Worm (Caenorhabditis elegans) whole organism, L3 larva: ENCODE results near the gene F02E11.2.
A peak's percentile ranks its signal among the peaks of the same experiment; 100 is the strongest.
"Not testable (repeated sequence)": the region's sequence is repeated elsewhere in the genome, so short reads cannot be mapped to it uniquely, and the experiment has no call there.

Experiments used
- R02D3.7 ChIP-seq: fragments of 150-350 bp; optimal IDR thresholded peaks from 2 replicates; lab custom pipeline; 2014; ENCODE audit warnings: missing biosample characterization, missing genetic modification characterization
- ZK546.5 ChIP-seq: sonication (generic microtip); optimal IDR thresholded peaks from 2 replicates; lab custom pipeline; 2017; ENCODE audit warnings: missing biosample characterization, missing genetic modification characterization
- aly-2 ChIP-seq: fragments of 150-350 bp; optimal IDR thresholded peaks from 2 replicates; lab custom pipeline; 2014; ENCODE audit warnings: missing biosample characterization, missing genetic modification characterization
- ceh-82 ChIP-seq: fragments of 150-350 bp; optimal IDR thresholded peaks from 2 replicates; lab custom pipeline; 2014; ENCODE audit warnings: missing biosample characterization, missing genetic modification characterization
- ceh-9 ChIP-seq: sonication (generic microtip); optimal IDR thresholded peaks from 2 replicates; lab custom pipeline; 2018; ENCODE audit warnings: missing biosample characterization, missing genetic modification characterization
- daf-12 ChIP-seq: fragments of 150-350 bp; optimal IDR thresholded peaks from 2 replicates; lab custom pipeline; 2014; ENCODE audit warnings: missing biosample characterization, missing genetic modification reagents, missing genetic modification characterization
- egl-27 ChIP-seq: sonication (generic microtip); optimal IDR thresholded peaks from 4 replicates; lab custom pipeline; 2017; ENCODE audit warnings: missing biosample characterization, missing genetic modification reagents, missing genetic modification characterization
- elt-1 ChIP-seq: fragments of 150-350 bp; optimal IDR thresholded peaks from 2 replicates; lab custom pipeline; 2014; ENCODE audit warnings: missing biosample characterization, missing genetic modification characterization
- elt-2 ChIP-seq: sonication (generic microtip); optimal IDR thresholded peaks from 2 replicates; lab custom pipeline; 2016; ENCODE audit warnings: missing genetic modification reagents, mild to moderate bottlenecking, missing genetic modification characterization, missing compliant biosample characterization
- fkh-10 ChIP-seq: sonication (generic microtip); optimal IDR thresholded peaks from 2 replicates; lab custom pipeline; 2017; ENCODE audit warnings: missing biosample characterization, missing genetic modification reagents, missing genetic modification characterization
- fkh-2 ChIP-seq: fragments of 150-350 bp; optimal IDR thresholded peaks from 2 replicates; lab custom pipeline; 2014; ENCODE audit warnings: missing biosample characterization, missing genetic modification reagents, missing genetic modification characterization
- fos-1 ChIP-seq: fragments of 150-350 bp; optimal IDR thresholded peaks from 2 replicates; lab custom pipeline; 2014; ENCODE audit warnings: missing biosample characterization, missing genetic modification characterization
- hmg-11 ChIP-seq: sonication (generic microtip); optimal IDR thresholded peaks from 2 replicates; lab custom pipeline; 2016; ENCODE audit warnings: missing genetic modification characterization, missing compliant biosample characterization
- jun-1 ChIP-seq: fragments of 150-350 bp; optimal IDR thresholded peaks from 2 replicates; lab custom pipeline; 2014; ENCODE audit warnings: missing biosample characterization, missing genetic modification reagents, missing genetic modification characterization
- lin-15B ChIP-seq: fragments of 150-350 bp; optimal IDR thresholded peaks from 2 replicates; lab custom pipeline; 2014; ENCODE audit warnings: missing biosample characterization, missing genetic modification characterization
- mdl-1 ChIP-seq: fragments of 150-350 bp; optimal IDR thresholded peaks from 2 replicates; lab custom pipeline; 2014; ENCODE audit warnings: missing biosample characterization, missing genetic modification characterization
- mml-1 ChIP-seq: fragments of 150-350 bp; sonication (generic microtip); optimal IDR thresholded peaks from 3 replicates; lab custom pipeline; 2014; ENCODE audit warnings: missing biosample characterization, missing genetic modification characterization
- nhr-12 ChIP-seq: fragments of 150-350 bp; optimal IDR thresholded peaks from 2 replicates; lab custom pipeline; 2014; ENCODE audit warnings: missing biosample characterization, missing genetic modification characterization
- nhr-237 ChIP-seq: fragments of 150-350 bp; optimal IDR thresholded peaks from 2 replicates; lab custom pipeline; 2014; ENCODE audit warnings: missing biosample characterization, missing genetic modification characterization
- nhr-25 ChIP-seq: sonication (generic microtip); optimal IDR thresholded peaks from 2 replicates; lab custom pipeline; 2017; ENCODE audit warnings: missing biosample characterization, missing genetic modification characterization
- nhr-28 ChIP-seq: fragments of 150-350 bp; optimal IDR thresholded peaks from 2 replicates; lab custom pipeline; 2014; ENCODE audit warnings: missing biosample characterization, missing genetic modification characterization
- nhr-67 ChIP-seq: fragments of 150-350 bp; optimal IDR thresholded peaks from 2 replicates; lab custom pipeline; 2014; ENCODE audit warnings: missing biosample characterization, missing genetic modification characterization
- nhr-76 ChIP-seq: fragments of 150-350 bp; sonication (generic microtip); optimal IDR thresholded peaks from 5 replicates; lab custom pipeline; 2014; ENCODE audit warnings: missing biosample characterization, missing genetic modification characterization
- nhr-77 ChIP-seq: fragments of 150-350 bp; optimal IDR thresholded peaks from 2 replicates; lab custom pipeline; 2014; ENCODE audit warnings: missing biosample characterization, missing genetic modification characterization
- pha-4 ChIP-seq: fragments of 150-350 bp; optimal IDR thresholded peaks from 2 replicates; lab custom pipeline; 2014; ENCODE audit warnings: missing biosample characterization, missing genetic modification reagents, missing genetic modification characterization
- pqm-1 ChIP-seq: fragments of 150-350 bp; optimal IDR thresholded peaks from 2 replicates; lab custom pipeline; 2017; ENCODE audit warnings: missing biosample characterization, missing genetic modification characterization, inconsistent platforms
- sea-2 ChIP-seq: fragments of 150-350 bp; sonication (generic microtip); optimal IDR thresholded peaks from 4 replicates; lab custom pipeline; 2014; ENCODE audit warnings: missing biosample characterization, missing genetic modification reagents, missing genetic modification characterization
- skn-1 ChIP-seq: fragments of 150-350 bp; optimal IDR thresholded peaks from 2 replicates; lab custom pipeline; 2014; ENCODE audit warnings: missing biosample characterization, missing genetic modification characterization
- snpc-4 ChIP-seq: fragments of 150-350 bp; optimal IDR thresholded peaks from 2 replicates; lab custom pipeline; 2014; ENCODE audit warnings: missing biosample characterization, missing genetic modification characterization
- tbx-2 ChIP-seq: sonication (generic microtip); optimal IDR thresholded peaks from 2 replicates; lab custom pipeline; 2016; ENCODE audit warnings: mild to moderate bottlenecking, missing genetic modification characterization, missing compliant biosample characterization
- unc-39 ChIP-seq: sonication (generic microtip); optimal IDR thresholded peaks from 4 replicates; lab custom pipeline; 2017; ENCODE audit warnings: missing biosample characterization, missing genetic modification characterization
- unc-62 ChIP-seq: fragments of 150-350 bp; sonication (generic microtip); optimal IDR thresholded peaks from 4 replicates; lab custom pipeline; 2014; ENCODE audit warnings: missing biosample characterization, missing genetic modification reagents, missing genetic modification characterization
- zag-1 ChIP-seq: fragments of 150-350 bp; optimal IDR thresholded peaks from 2 replicates; lab custom pipeline; 2014; ENCODE audit warnings: missing biosample characterization, missing genetic modification characterization
- ztf-11 ChIP-seq: fragments of 150-350 bp; optimal IDR thresholded peaks from 2 replicates; lab custom pipeline; 2014; ENCODE audit warnings: missing biosample characterization, missing genetic modification characterization
- ztf-4 ChIP-seq: fragments of 150-350 bp; optimal IDR thresholded peaks from 2 replicates; lab custom pipeline; 2014; ENCODE audit warnings: missing biosample characterization, missing genetic modification characterization

F02E11.2 gene

ce11 chrII:3287073-3287472, 24.5 kb downstream of the F02E11.2 start, which contains the start of gene sri-63:
Gene sri-63, plus strand, starts transcription at chrII:3287373.
- TF ChIP-seq lin-15B (tag; lab: Kevin White, UChicago) = no peak
- no peak for TF ChIP-seq fkh-10 (GFP tag; lab: Kevin White, UChicago)
- TF ChIP-seq nhr-12 (tag; lab: Kevin White, UChicago) = no peak
- TF ChIP-seq R02D3.7 = no peak
- TF ChIP-seq fos-1 (tag; lab: Kevin White, UChicago) = no peak
- no peak for TF ChIP-seq elt-2
- TF ChIP-seq jun-1 (tag; lab: Kevin White, UChicago) = no peak
- TF ChIP-seq nhr-28 (tag; lab: Kevin White, UChicago) = no peak
- TF ChIP-seq zag-1 (tag; lab: Kevin White, UChicago) = no peak
- no peak for TF ChIP-seq unc-39 (tag; lab: Kevin White, UChicago)
- TF ChIP-seq ztf-4 (tag; lab: Kevin White, UChicago) = no peak
- no peak for TF ChIP-seq ztf-11 (tag; lab: Kevin White, UChicago)
- TF ChIP-seq unc-62 (GFP tag; lab: Kevin White, UChicago) = no peak
- TF ChIP-seq ceh-82 (tag; lab: Kevin White, UChicago) = no peak
- no peak for TF ChIP-seq nhr-76 (tag; lab: Kevin White, UChicago)
- no peak for TF ChIP-seq mml-1 (tag; lab: Kevin White, UChicago)

ce11 chrII:3290544-3290943, 27.9 kb downstream of the F02E11.2 start, which contains the start of gene F39E9.14:
Gene F39E9.14, minus strand, starts transcription at chrII:3290644.
- TF ChIP-seq ztf-11, nhr-77, unc-39 (tag; lab: Kevin White, UChicago): not testable (repeated sequence)

- no peak for TF ChIP-seq mdl-1
- no peak for TF ChIP-seq nhr-77 (tag; lab: Kevin White, UChicago)
- TF ChIP-seq fkh-2 = no peak
- no peak for TF ChIP-seq ZK546.5 (tag; lab: Kevin White, UChicago)
- no peak for TF ChIP-seq snpc-4
- TF ChIP-seq ztf-4 (tag; lab: Kevin White, UChicago) = no peak
- TF ChIP-seq elt-2 = peak; percentile 77
- TF ChIP-seq jun-1 (tag; lab: Kevin White, UChicago) = no peak
- TF ChIP-seq nhr-12 (tag; lab: Kevin White, UChicago) = no peak
- no peak for TF ChIP-seq egl-27 (tag; lab: Kevin White, UChicago)
- TF ChIP-seq pqm-1 (tag; lab: Kevin White, UChicago) = peak; percentile 55
- TF ChIP-seq, all 47 proteins: peak for 2
These were observed 32.6 kb downstream of the F02E11.2 start, which contains the start of gene btb-17 for ce11 chrII:3295193-3295592. Gene btb-17, plus strand, starts transcription at chrII:3295405.

- TF ChIP-seq pqm-1 (tag; lab: Kevin White, UChicago) (peak; percentile 6), pha-4 (tag; lab: Kevin White, UChicago) (peak; percentile 85), elt-1 (tag; lab: Kevin White, UChicago) (no peak), elt-2 (peak; percentile 61)
These were observed 34.0 kb downstream of the F02E11.2 start, which contains the start of gene btb-16 for ce11 chrII:3296644-3297043. Gene btb-16, plus strand, starts transcription at chrII:3296883.

- TF ChIP-seq elt-2 = no peak
- TF ChIP-seq nhr-76 (tag; lab: Kevin White, UChicago) = no peak
- TF ChIP-seq nhr-237 (tag; lab: Kevin White, UChicago) = no peak
- TF ChIP-seq hmg-11 = no peak
- no peak for TF ChIP-seq sea-2 (GFP tag; lab: Kevin White, UChicago)
- TF ChIP-seq daf-12 = no peak
- no peak for TF ChIP-seq nhr-25
- TF ChIP-seq ceh-9 (tag; lab: Kevin White, UChicago) = no peak
- no peak for TF ChIP-seq nhr-77 (tag; lab: Kevin White, UChicago)
- no peak for TF ChIP-seq nhr-12 (tag; lab: Kevin White, UChicago)
- no peak for TF ChIP-seq lin-15B (tag; lab: Kevin White, UChicago)
- TF ChIP-seq skn-1 = no peak
- no peak for TF ChIP-seq aly-2
- no peak for TF ChIP-seq nhr-28 (tag; lab: Kevin White, UChicago)
- TF ChIP-seq egl-27 (tag; lab: Kevin White, UChicago) = no peak
- TF ChIP-seq tbx-2 (tag; lab: Kevin White, UChicago) = no peak
- no peak for TF ChIP-seq nhr-67
- TF ChIP-seq zag-1 (tag; lab: Kevin White, UChicago) = no peak
- TF ChIP-seq ceh-82 (tag; lab: Kevin White, UChicago) = no peak
These were observed 35.3 kb downstream of the F02E11.2 start, which contains the start of gene btb-18 for ce11 chrII:3297914-3298313. Gene btb-18, plus strand, starts transcription at chrII:3298214.
